Worm (Caenorhabditis elegans): ENCODE measurements around the gene srd-18.

The srd-18 gene

ce11 chrV:13389454-13389853 lies 37.2 kb downstream of the srd-18 start:
- TF ChIP-seq nhr-23 (tag; optimal IDR thresholded peaks at IDR 0.05) = peak; percentile 62
- TF ChIP-seq egl-27 (tag; optimal IDR thresholded peaks at IDR 0.05) = no peak
- peak; percentile 12 for TF ChIP-seq ceh-28 (tag; optimal IDR thresholded peaks at IDR 0.05)
- TF ChIP-seq nfya-1 (tag; optimal IDR thresholded peaks at IDR 0.05; ENCODE audit: insufficient read depth) = peak; percentile 8
- no peak for TF ChIP-seq pha-4 (tag; optimal IDR thresholded peaks at IDR 0.05)
- peak in 2 of 3 experiments; percentile 66 to 80 for TF ChIP-seq elt-3 (tag; optimal IDR thresholded peaks at IDR 0.05)
- peak; percentile 13 for TF ChIP-seq nhr-43 (tag; optimal IDR thresholded peaks at IDR 0.05; ENCODE audit: poor library complexity, severe bottlenecking)
- TF ChIP-seq daf-12 (tag; optimal IDR thresholded peaks at IDR 0.05) = no peak
- peak; percentile 67 for TF ChIP-seq nhr-25 (tag; optimal IDR thresholded peaks at IDR 0.05)

ce11 chrV:13388961-13389360 lies 37.7 kb downstream of the srd-18 start:
- TF ChIP-seq nhr-76 (tag; optimal IDR thresholded peaks at IDR 0.05) (no peak), ztf-4 (tag; optimal IDR thresholded peaks at IDR 0.05) (no peak), nhr-11 (tag; optimal IDR thresholded peaks at IDR 0.05) (no peak), unc-62 (GFP tag; optimal IDR thresholded peaks at IDR 0.05) (no peak), aly-2 (tag; optimal IDR thresholded peaks at IDR 0.05) (no peak), unc-39 (tag; optimal IDR thresholded peaks at IDR 0.05) (no peak), lin-39 (tag; optimal IDR thresholded peaks at IDR 0.05) (no peak), elt-3 (tag; optimal IDR thresholded peaks at IDR 0.05) (no peak), fkh-2 (tag; optimal IDR thresholded peaks at IDR 0.05) (no peak), ceh-9 (tag; optimal IDR thresholded peaks at IDR 0.05) (no peak), pha-4 (tag; optimal IDR thresholded peaks at IDR 0.05) (no peak), fos-1 (tag; optimal IDR thresholded peaks at IDR 0.05) (no peak), daf-12 (tag; optimal IDR thresholded peaks at IDR 0.05) (no peak), ceh-28 (tag; optimal IDR thresholded peaks at IDR 0.05) (no peak), sea-2 (GFP tag; optimal IDR thresholded peaks at IDR 0.05) (no peak), zag-1 (tag; optimal IDR thresholded peaks at IDR 0.05) (no peak), ceh-16 (tag; optimal IDR thresholded peaks at IDR 0.05) (no peak), nhr-43 (tag; optimal IDR thresholded peaks at IDR 0.05; ENCODE audit: poor library complexity, severe bottlenecking) (no peak)

ce11 chrV:13387472-13387871 lies 39.2 kb downstream of the srd-18 start:
- TF ChIP-seq unc-39 (tag; optimal IDR thresholded peaks at IDR 0.05) (no peak), tbx-2 (tag; optimal IDR thresholded peaks at IDR 0.05) (no peak), snpc-4 (tag; optimal IDR thresholded peaks at IDR 0.05) (no peak), skn-1 (tag; optimal IDR thresholded peaks at IDR 0.05) (no peak)

ce11 chrV:13385798-13386197 lies 40.9 kb downstream of the srd-18 start, which contains the start of gene gcy-34:
Gene gcy-34, minus strand, starts transcription at chrV:13385898.
- TF ChIP-seq fkh-2 (tag; optimal IDR thresholded peaks at IDR 0.05) = no peak
- no peak for TF ChIP-seq fos-1 (tag; optimal IDR thresholded peaks at IDR 0.05)
- TF ChIP-seq elt-3 (tag; optimal IDR thresholded peaks at IDR 0.05) = no peak
- no peak for TF ChIP-seq unc-39 (tag; optimal IDR thresholded peaks at IDR 0.05)
- TF ChIP-seq ama-1 (optimal IDR thresholded peaks at IDR 0.05) = no peak
- no peak for TF ChIP-seq nhr-76 (tag; optimal IDR thresholded peaks at IDR 0.05)
- no peak for TF ChIP-seq zag-1 (tag; optimal IDR thresholded peaks at IDR 0.05)
- no peak for TF ChIP-seq lin-39 (tag; optimal IDR thresholded peaks at IDR 0.05)
- no peak for TF ChIP-seq nhr-237 (tag; optimal IDR thresholded peaks at IDR 0.05)
- no peak for TF ChIP-seq egl-5 (tag; optimal IDR thresholded peaks at IDR 0.05)
- TF ChIP-seq mml-1 (tag; optimal IDR thresholded peaks at IDR 0.05) = no peak
- TF ChIP-seq R02D3.7 (tag; optimal IDR thresholded peaks at IDR 0.05) = no peak
- TF ChIP-seq pha-4 (tag; optimal IDR thresholded peaks at IDR 0.05) = no peak
- no peak for TF ChIP-seq pqm-1 (tag; optimal IDR thresholded peaks at IDR 0.05)
- no peak for TF ChIP-seq ceh-28 (tag; optimal IDR thresholded peaks at IDR 0.05)
- no peak for TF ChIP-seq sea-2 (GFP tag; optimal IDR thresholded peaks at IDR 0.05)
- TF ChIP-seq nhr-43 (tag; optimal IDR thresholded peaks at IDR 0.05; ENCODE audit: poor library complexity, severe bottlenecking) = no peak
- TF ChIP-seq elt-1 (tag; optimal IDR thresholded peaks at IDR 0.05) = no peak
- no peak for TF ChIP-seq elt-2 (tag; optimal IDR thresholded peaks at IDR 0.05)

ce11 chrV:13380980-13381379 lies 45.7 kb downstream of the srd-18 start, which contains the start of gene cpz-2:
Gene cpz-2, plus strand, starts transcription at chrV:13381189.
- peak; percentile 85 for TF ChIP-seq elt-2 (tag; optimal IDR thresholded peaks at IDR 0.05)
- no peak for TF ChIP-seq fkh-2 (tag; optimal IDR thresholded peaks at IDR 0.05)
- peak; percentile 44 for TF ChIP-seq pqm-1 (tag; optimal IDR thresholded peaks at IDR 0.05)

All from whole organism, L3 larva.